Fruit fly (Drosophila melanogaster): ENCODE results near the gene CG33934.

CG33934 gene

dm6 chr3R:20007399-20008285 is 34.9 kb upstream of the CG33934 start (continued):
- TF ChIP-seq CG6808 (GFP tag; optimal IDR thresholded peaks at IDR 0.05) (peak; percentile 42), CG15336 (GFP tag; IDR thresholded peaks at IDR 0.05) (no peak), fkh (GFP tag; optimal IDR thresholded peaks at IDR 0.05) (no peak), CG3919 (GFP tag; optimal IDR thresholded peaks at IDR 0.05) (no peak), salr (GFP tag; optimal IDR thresholded peaks at IDR 0.05) (no peak)

- TF ChIP-seq CG7368 (GFP tag; optimal IDR thresholded peaks at IDR 0.05): peak; percentile 11
- TF ChIP-seq CG6163 (GFP tag; IDR thresholded peaks at IDR 0.05): peak; percentile 49
- no peak for TF ChIP-seq CG1621 (tag; optimal IDR thresholded peaks at IDR 0.05)
- TF ChIP-seq CG10631 (GFP tag; optimal IDR thresholded peaks at IDR 0.05): peak; percentile 47
- TF ChIP-seq CG6276 (GFP tag; optimal IDR thresholded peaks at IDR 0.05): no peak
- peak; percentile 36 for TF ChIP-seq CG11762 (GFP tag; optimal IDR thresholded peaks at IDR 0.05; ENCODE audit: insufficient read depth)
- no peak for TF ChIP-seq topi (GFP tag; optimal IDR thresholded peaks at IDR 0.05)
- TF ChIP-seq Eip78C (GFP tag): peak; percentile 83
- no peak for TF ChIP-seq CG8319 (GFP tag; optimal IDR thresholded peaks at IDR 0.05)
- TF ChIP-seq lz (GFP tag; optimal IDR thresholded peaks at IDR 0.05): peak; percentile 28
- TF ChIP-seq CG4318 (GFP tag; optimal IDR thresholded peaks at IDR 0.05): no peak
- peak; percentile 79 for TF ChIP-seq cyc (GFP tag; optimal IDR thresholded peaks at IDR 0.05)
- TF ChIP-seq ss (GFP tag; optimal IDR thresholded peaks at IDR 0.05): no peak
- TF ChIP-seq CG34406 (GFP tag; optimal IDR thresholded peaks at IDR 0.05): no peak
- TF ChIP-seq esn (GFP tag; optimal IDR thresholded peaks at IDR 0.05): peak; percentile 30
- TF ChIP-seq CG8632 (GFP tag; optimal IDR thresholded peaks at IDR 0.05): no peak
- TF ChIP-seq CG8119 (GFP tag; IDR thresholded peaks at IDR 0.05): peak; percentile 29; the same call in 1 of the 3 replicates
- no peak for TF ChIP-seq net (GFP tag; optimal IDR thresholded peaks at IDR 0.05)
- TF ChIP-seq CG3919 (GFP tag; optimal IDR thresholded peaks at IDR 0.05): peak; percentile 61
- TF ChIP-seq Blimp-1 (GFP tag; optimal IDR thresholded peaks at IDR 0.05): peak; percentile 22
Observed at dm6 chr3R:20008372-20009051, 34.0 kb upstream of the CG33934 start, which contains the start of the genes Hs6st and MED25. Gene Hs6st (minus strand): TSS chr3R:20008512. Gene MED25 (plus strand): TSS chr3R:20008947.

dm6 chr3R:20010942-20011341 is 31.6 kb upstream of the CG33934 start:
- TF ChIP-seq CG34406 (GFP tag; optimal IDR thresholded peaks at IDR 0.05) (no peak), CG16779 (tag; optimal IDR thresholded peaks at IDR 0.05) (no peak)

- TF ChIP-seq Sox15 (GFP tag; optimal IDR thresholded peaks at IDR 0.05): no peak
- TF ChIP-seq CG6792 (GFP tag; optimal IDR thresholded peaks at IDR 0.05): no peak
- no peak for TF ChIP-seq CG16779 (tag; optimal IDR thresholded peaks at IDR 0.05)
- TF ChIP-seq OdsH (GFP tag; optimal IDR thresholded peaks at IDR 0.05): no peak
- no peak for TF ChIP-seq dsx (GFP tag; optimal IDR thresholded peaks at IDR 0.05; ENCODE audit: poor library complexity, severe bottlenecking)
- no peak for TF ChIP-seq Blimp-1 (GFP tag; optimal IDR thresholded peaks at IDR 0.05)
- no peak for TF ChIP-seq Gug (GFP tag; IDR thresholded peaks at IDR 0.05)
- TF ChIP-seq svp (GFP tag): no peak
- no peak for TF ChIP-seq CG11902 (GFP tag; optimal IDR thresholded peaks at IDR 0.05)
- no peak for TF ChIP-seq Eip93F (GFP tag; optimal IDR thresholded peaks at IDR 0.05)
- no peak for TF ChIP-seq CG31627 (GFP tag; optimal IDR thresholded peaks at IDR 0.05)
- no peak for TF ChIP-seq CG10669 (GFP tag; optimal IDR thresholded peaks at IDR 0.05)
Observed at dm6 chr3R:20012688-20013087, 29.9 kb upstream of the CG33934 start.

Data from whole organism, prepupa.